Worm (Caenorhabditis elegans): Measurements from ENCODE around the gene lgg-2.

DNA sequence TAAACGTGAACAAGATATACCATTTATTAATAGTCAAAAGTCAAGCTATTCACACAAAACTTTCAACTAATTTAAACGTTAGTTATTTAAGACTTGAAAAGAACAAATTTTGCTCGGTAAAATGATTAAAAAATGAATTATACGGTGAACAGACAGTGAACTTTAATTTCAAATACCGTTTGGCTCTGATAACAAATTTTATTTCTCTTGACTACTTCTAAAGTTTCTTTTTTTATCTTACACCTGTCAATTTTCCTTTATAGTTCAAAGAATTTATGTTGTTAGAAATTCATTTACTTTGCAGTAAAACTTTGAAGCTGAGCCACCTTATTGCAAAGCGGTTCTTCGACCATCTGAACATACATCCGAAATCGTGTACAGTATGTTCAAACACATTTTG lies 20.3 kb downstream of the lgg-2 start, which contains the start of gene ZK593.3:
- no peak for TF ChIP-seq flt-1 (GFP tag; IDR thresholded peaks at IDR 0.05)
- no peak for TF ChIP-seq T22C8.4 (GFP tag; IDR thresholded peaks at IDR 0.05)
- TF ChIP-seq klf-2 (GFP tag; conservative IDR thresholded peaks at IDR 0.05): no peak
- no peak for TF ChIP-seq ztf-23 (GFP tag; IDR thresholded peaks at IDR 0.05)
- TF ChIP-seq med-1 (GFP tag; optimal IDR thresholded peaks at IDR 0.05; ENCODE audit: insufficient read depth): no peak
- no peak for TF ChIP-seq ztf-29 (GFP tag; IDR thresholded peaks at IDR 0.05)
- no peak for TF ChIP-seq tab-1 (GFP tag; IDR thresholded peaks at IDR 0.05)

Measured in whole organism, midembryonic.